Fruit fly (Drosophila melanogaster) Kc167 (cell line): ENCODE data around the gene CG4619.

Experiments
- Myc ChIP-seq: fragments of >200 bp; optimal IDR thresholded peaks from 2 replicates; lab custom pipeline; 2017; ENCODE audit warnings: missing external identifiers
- ttk ChIP-seq: sonication (Bioruptor generic); optimal IDR thresholded peaks from 2 replicates; lab custom pipeline; 2017; ENCODE audit warnings: missing external identifiers

- TF ChIP-seq ttk (lab: Kevin White, UChicago) (no peak), Myc (lab: Kevin White, UChicago) (no peak)
Observed at dm6 chr2L:9908468-9908967, 30.1 kb upstream of the CG4619 start, which contains the start of gene CG13124.
